Fruit fly (Drosophila melanogaster) whole organism, embryonic: ENCODE measurements around the gene kibra.
A peak's percentile ranks its signal among the peaks of the same experiment; 100 is the strongest.

Experiments used
- Ada2b ChIP-seq: fragments of 200-800 bp; sonication (Bioruptor generic); IDR thresholded peaks from 2 replicates; pipeline ENCODE4 v1.3.6; 2022; ENCODE audit warnings: missing biosample characterization, missing genetic modification characterization
- CG10565 ChIP-seq: fragments of 200-800 bp; sonication (Bioruptor generic); optimal IDR thresholded peaks from 3 replicates; lab custom pipeline; 2016; ENCODE audit warnings: missing biosample characterization, mild to moderate bottlenecking, missing genetic modification characterization
- CG11093 ChIP-seq: fragments of 200-800 bp; sonication (Bioruptor generic); IDR thresholded peaks from 3 replicates; pipeline ENCODE4 v1.3.6; 2022; ENCODE audit warnings: missing biosample characterization, missing genetic modification characterization
- CG11504 ChIP-seq: fragments of 200-800 bp; sonication (Bioruptor generic); optimal IDR thresholded peaks from 3 replicates; lab custom pipeline; 2019; ENCODE audit warnings: missing biosample characterization, mild to moderate bottlenecking, missing genetic modification characterization, moderate library complexity
- CG11560 ChIP-seq: fragments of 200-800 bp; sonication (Bioruptor generic); IDR thresholded peaks from 3 replicates; pipeline ENCODE4 v1.3.6; 2022; ENCODE audit warnings: missing biosample characterization, missing genetic modification characterization
- CG11695 ChIP-seq: fragments of 200-800 bp; sonication (Bioruptor generic); IDR thresholded peaks from 3 replicates; pipeline ENCODE4 v1.3.6; 2022; ENCODE audit warnings: missing biosample characterization, missing genetic modification characterization
- CG12299 ChIP-seq: fragments of 200-800 bp; sonication (Bioruptor generic); optimal IDR thresholded peaks from 2 replicates; lab custom pipeline; 2018; ENCODE audit warnings: missing biosample characterization, mild to moderate bottlenecking, missing genetic modification characterization
- CG12942 ChIP-seq: fragments of 200-800 bp; sonication (Bioruptor generic); optimal IDR thresholded peaks from 3 replicates; lab custom pipeline; 2016; ENCODE audit warnings: missing biosample characterization, missing genetic modification characterization
- CG13624 ChIP-seq: fragments of 200-800 bp; sonication (Bioruptor generic); optimal IDR thresholded peaks from 2 replicates; lab custom pipeline; 2016; ENCODE audit warnings: missing biosample characterization, missing genetic modification characterization
- CG13775 ChIP-seq: fragments of 200-800 bp; sonication (Bioruptor generic); optimal IDR thresholded peaks from 3 replicates; lab custom pipeline; 2017; ENCODE audit warnings: missing biosample characterization, mild to moderate bottlenecking, missing genetic modification characterization
- CG1529 ChIP-seq: fragments of 200-800 bp; sonication (Bioruptor generic); optimal IDR thresholded peaks from 3 replicates; lab custom pipeline; 2018; ENCODE audit warnings: missing biosample characterization, missing genetic modification characterization
- CG17568 ChIP-seq: fragments of 200-800 bp; sonication (Bioruptor generic); optimal IDR thresholded peaks from 2 replicates; lab custom pipeline; 2018; ENCODE audit warnings: missing biosample characterization, mild to moderate bottlenecking, missing genetic modification characterization, moderate library complexity
- CG31441 ChIP-seq: fragments of 200-800 bp; sonication (Bioruptor generic); IDR thresholded peaks from 2 replicates; pipeline ENCODE4 v1.3.6; 2022; ENCODE audit warnings: missing biosample characterization, missing genetic modification characterization
- CG4424 ChIP-seq: fragments of 200-800 bp; sonication (Bioruptor generic); optimal IDR thresholded peaks from 3 replicates; lab custom pipeline; 2016; ENCODE audit warnings: missing biosample characterization, missing genetic modification characterization
- CG4617 ChIP-seq: fragments of 200-800 bp; sonication (Bioruptor generic); optimal IDR thresholded peaks from 3 replicates; lab custom pipeline; 2016; ENCODE audit warnings: missing biosample characterization, missing genetic modification characterization, borderline replicate concordance
- CG5245 ChIP-seq: fragments of 200-800 bp; sonication (Bioruptor generic); optimal IDR thresholded peaks from 3 replicates; lab custom pipeline; 2016; ENCODE audit warnings: missing biosample characterization, missing genetic modification characterization
- CG8290 ChIP-seq, 3 experiments: fragments of 200-800 bp; sonication (Bioruptor generic); optimal IDR thresholded peaks; 2 replicates each; lab custom pipeline; 2016 to 2019; ENCODE audit warnings: missing biosample characterization in 3 of 3, missing genetic modification characterization in 3 of 3, mild to moderate bottlenecking in 2 of 3, moderate library complexity in 1 of 3
- CG8388 ChIP-seq: fragments of 200-800 bp; sonication (Bioruptor generic); optimal IDR thresholded peaks from 2 replicates; lab custom pipeline; 2019; ENCODE audit warnings: missing biosample characterization, mild to moderate bottlenecking, missing genetic modification characterization, moderate library complexity
- Chrac-16 ChIP-seq: fragments of 200-800 bp; sonication (Bioruptor generic); optimal IDR thresholded peaks from 3 replicates; lab custom pipeline; 2016; ENCODE audit warnings: missing biosample characterization, missing genetic modification characterization
- Dek ChIP-seq: fragments of 200-800 bp; sonication (Bioruptor generic); optimal IDR thresholded peaks from 3 replicates; lab custom pipeline; 2019; ENCODE audit warnings: missing biosample characterization, mild to moderate bottlenecking, missing genetic modification characterization, moderate library complexity
- Dp ChIP-seq: fragments of 200-800 bp; sonication (Bioruptor generic); optimal IDR thresholded peaks from 2 replicates; lab custom pipeline; 2018; ENCODE audit warnings: missing biosample characterization, mild to moderate bottlenecking, missing genetic modification characterization, moderate library complexity
- Eip74EF ChIP-seq, 2 experiments: fragments of 200-800 bp in 1 of 2; fragments of >200 bp in 1 of 2; sonication (Bioruptor generic) in 1 of 2; optimal IDR thresholded peaks; 2 replicates each; lab custom pipeline; 2017 to 2019; ENCODE audit warnings: missing biosample characterization in 2 of 2, missing genetic modification characterization in 2 of 2, mild to moderate bottlenecking in 1 of 2, moderate library complexity in 1 of 2
- HLH54F ChIP-seq: fragments of 200-800 bp; sonication (Bioruptor generic); optimal IDR thresholded peaks from 3 replicates; lab custom pipeline; 2016; ENCODE audit warnings: missing biosample characterization, missing genetic modification characterization
- Hmr ChIP-seq: fragments of 200-800 bp; sonication (Bioruptor generic); optimal IDR thresholded peaks from 3 replicates; lab custom pipeline; 2017; ENCODE audit warnings: mild to moderate bottlenecking, missing biosample characterization, missing genetic modification reagents, missing genetic modification characterization
- Lpt ChIP-seq: fragments of >200 bp; optimal IDR thresholded peaks from 2 replicates; lab custom pipeline; 2018; ENCODE audit warnings: missing biosample characterization, missing genetic modification characterization
- NK7.1 ChIP-seq: fragments of 200-800 bp; sonication (Bioruptor generic); optimal IDR thresholded peaks from 3 replicates; lab custom pipeline; 2016; ENCODE audit warnings: missing biosample characterization, missing genetic modification characterization
- Oli ChIP-seq: fragments of 200-800 bp; sonication (Bioruptor generic); optimal IDR thresholded peaks from 2 replicates; lab custom pipeline; 2018; ENCODE audit warnings: missing biosample characterization, mild to moderate bottlenecking, missing genetic modification characterization, moderate library complexity
- Ptx1 ChIP-seq: fragments of 200-800 bp; sonication (Bioruptor generic); IDR thresholded peaks from 2 replicates; pipeline ENCODE4 v1.3.6; 2022; ENCODE audit warnings: missing biosample characterization, missing genetic modification characterization
- Rfx ChIP-seq: fragments of 200-800 bp; sonication (Bioruptor generic); IDR thresholded peaks from 2 replicates; pipeline ENCODE4 v1.3.6; 2022; ENCODE audit warnings: missing biosample characterization, missing genetic modification characterization
- Sin3A ChIP-seq: fragments of >200 bp; optimal IDR thresholded peaks from 2 replicates; lab custom pipeline; 2018
- Trl ChIP-seq, 3 experiments: fragments of >200 bp in 2 of 3; fragments of 200-800 bp in 1 of 3; sonication (Bioruptor generic) in 1 of 3; optimal IDR thresholded peaks; 2 replicates in 1 of 3; 3 replicates in 2 of 3; lab custom pipeline; 2016 to 2017; ENCODE audit warnings: missing biosample characterization in 1 of 3, missing genetic modification characterization in 1 of 3
- disco-r ChIP-seq: fragments of 200-800 bp; sonication (Bioruptor generic); optimal IDR thresholded peaks from 2 replicates; lab custom pipeline; 2016; ENCODE audit warnings: missing biosample characterization, missing genetic modification characterization
- dmrt99B ChIP-seq: fragments of 200-800 bp; sonication (Bioruptor generic); optimal IDR thresholded peaks from 2 replicates; lab custom pipeline; 2018; ENCODE audit warnings: missing biosample characterization, mild to moderate bottlenecking, missing genetic modification characterization, moderate library complexity
- dpn ChIP-seq, 2 experiments: fragments of 200-800 bp; sonication (Bioruptor generic); optimal IDR thresholded peaks; 3 replicates each; lab custom pipeline; 2016; ENCODE audit warnings: missing biosample characterization in 2 of 2, missing genetic modification characterization in 2 of 2
- esg ChIP-seq: fragments of 200-800 bp; sonication (Bioruptor generic); conservative IDR thresholded peaks from 2 replicates; pipeline ENCODE4 v1.3.6; 2022; ENCODE audit warnings: missing biosample characterization, missing genetic modification characterization
- gem ChIP-seq: fragments of 200-800 bp; sonication (Bioruptor generic); optimal IDR thresholded peaks from 2 replicates; lab custom pipeline; 2019; ENCODE audit warnings: missing biosample characterization, mild to moderate bottlenecking, missing genetic modification characterization, moderate library complexity
- hkb ChIP-seq, 2 experiments: fragments of 200-800 bp in 1 of 2; fragments of >200 bp in 1 of 2; sonication (Bioruptor generic) in 1 of 2; IDR thresholded peaks in 1 of 2; optimal IDR thresholded peaks in 1 of 2; 2 replicates each; pipeline versions ENCODE4 v1.3.6 to Lab custom; 2017 to 2022; ENCODE audit warnings: missing biosample characterization in 1 of 2, missing genetic modification characterization in 1 of 2
- ind ChIP-seq: fragments of 200-800 bp; sonication (Bioruptor generic); optimal IDR thresholded peaks from 3 replicates; lab custom pipeline; 2016; ENCODE audit warnings: missing biosample characterization, missing genetic modification characterization
- inv ChIP-seq: fragments of 200-800 bp; sonication (Bioruptor generic); IDR thresholded peaks from 2 replicates; pipeline ENCODE4 v1.3.6; 2022; ENCODE audit warnings: missing biosample characterization, missing genetic modification characterization; ENCODE audit not compliant: partially characterized antibody
- lmd ChIP-seq: fragments of 200-800 bp; sonication (Bioruptor generic); IDR thresholded peaks from 2 replicates; pipeline ENCODE4 v1.3.6; 2022; ENCODE audit warnings: missing biosample characterization, missing genetic modification characterization
- lov ChIP-seq, 2 experiments: fragments of 200-800 bp in 1 of 2; fragments of >200 bp in 1 of 2; sonication (Bioruptor generic) in 1 of 2; IDR thresholded peaks in 1 of 2; optimal IDR thresholded peaks in 1 of 2; 2 replicates in 1 of 2; 3 replicates in 1 of 2; pipeline versions ENCODE4 v1.3.6 to Lab custom; 2017 to 2022; ENCODE audit warnings: missing biosample characterization in 1 of 2, missing genetic modification characterization in 1 of 2
- peb ChIP-seq: fragments of 200-800 bp; sonication (Bioruptor generic); IDR thresholded peaks from 2 replicates; pipeline ENCODE4 v1.3.6; 2022; ENCODE audit warnings: missing biosample characterization, missing genetic modification characterization
- sd ChIP-seq: fragments of 200-800 bp; sonication (Bioruptor generic); optimal IDR thresholded peaks from 3 replicates; lab custom pipeline; 2018; ENCODE audit warnings: missing biosample characterization, mild to moderate bottlenecking, missing genetic modification characterization, moderate library complexity
- sr ChIP-seq: fragments of 200-800 bp; sonication (Bioruptor generic); IDR thresholded peaks from 3 replicates; pipeline ENCODE4 v1.3.6; 2022; ENCODE audit warnings: missing biosample characterization, missing genetic modification characterization
- tna ChIP-seq: fragments of 200-800 bp; sonication (Bioruptor generic); IDR thresholded peaks from 2 replicates; pipeline ENCODE4 v1.3.6; 2022; ENCODE audit warnings: missing biosample characterization, missing genetic modification characterization; ENCODE audit not compliant: partially characterized antibody
- ttk ChIP-seq: fragments of 200-800 bp; sonication (Bioruptor generic); IDR thresholded peaks from 2 replicates; pipeline ENCODE4 v2.1.2; 2022; ENCODE audit warnings: missing biosample characterization, missing genetic modification characterization

The kibra gene

dm6 chr3R:14728713-14729685 lies 4.9 kb upstream of the kibra start (continued):
- TF ChIP-seq ind (GFP tag; lab: Kevin White, UChicago): peak; percentile 47
- peak; percentile 18 for TF ChIP-seq CG5245 (GFP tag; lab: Kevin White, UChicago)
- no peak for TF ChIP-seq CG13624
- no peak for TF ChIP-seq Dek (tag; lab: Kevin White, UChicago)
- TF ChIP-seq CG1529 (GFP tag; lab: Kevin White, UChicago): no peak
- no peak for TF ChIP-seq NK7.1 (GFP tag; lab: Kevin White, UChicago)
- peak; percentile 68 for TF ChIP-seq esg (GFP tag; lab: Robert Waterston, UW)
- TF ChIP-seq inv (GFP tag; lab: Robert Waterston, UW): no peak
- no peak for TF ChIP-seq disco-r (GFP tag; lab: Kevin White, UChicago)
- 0 out of 2 replicates have a peak, but pooled peaks have one; percentile 46 for TF ChIP-seq ttk (GFP tag; lab: Robert Waterston, UW)
- no peak for TF ChIP-seq Trl (optimal IDR thresholded peaks at IDR 0.05; lab: Kevin White, UChicago)
- TF ChIP-seq Trl (GFP tag; optimal IDR thresholded peaks at IDR 0.05; lab: Kevin White, UChicago): no peak
- no peak for TF ChIP-seq peb
- no peak for TF ChIP-seq CG8290 (GFP tag; optimal IDR thresholded peaks at IDR 0.05; lab: Kevin White, UChicago)
- TF ChIP-seq CG8290 (tag; optimal IDR thresholded peaks at IDR 0.05; lab: Kevin White, UChicago): peak in 1 of 2 experiments; percentile 33
- TF ChIP-seq Lpt (GFP tag; lab: Kevin White, UChicago): no peak
- TF ChIP-seq sd: no peak
- TF ChIP-seq lmd (GFP tag; lab: Robert Waterston, UW): peak; percentile 50; the same call in 1 of the 2 replicates
- TF ChIP-seq CG17568 (GFP tag; lab: Kevin White, UChicago): no peak
- peak; percentile 79 for TF ChIP-seq CG11504
- TF ChIP-seq dmrt99B: peak; percentile 76
- no peak for TF ChIP-seq Eip74EF (GFP tag; optimal IDR thresholded peaks at IDR 0.05; lab: Kevin White, UChicago)
- peak; percentile 7 for TF ChIP-seq CG8388 (GFP tag; lab: Kevin White, UChicago)
- TF ChIP-seq HLH54F (GFP tag; lab: Kevin White, UChicago): no peak
- peak; percentile 4 for TF ChIP-seq Chrac-16 (GFP tag; lab: Kevin White, UChicago)
- 0 out of 2 replicates have a peak, but pooled peaks have one; percentile 29 for TF ChIP-seq tna (GFP tag; lab: Robert Waterston, UW)
- TF ChIP-seq Sin3A (lab: Kevin White, UChicago): no peak
- 0 out of 3 replicates have a peak, but pooled peaks have one; percentile 41 for TF ChIP-seq CG11695
- no peak for TF ChIP-seq CG11560
- no peak for TF ChIP-seq lov (optimal IDR thresholded peaks at IDR 0.05; lab: Kevin White, UChicago)
- TF ChIP-seq lov (GFP tag; IDR thresholded peaks at IDR 0.05; lab: Robert Waterston, UW): no peak
- TF ChIP-seq dpn (GFP tag; optimal IDR thresholded peaks at IDR 0.05; lab: Kevin White, UChicago): peak in 1 of 2 experiments; percentile 46
- TF ChIP-seq CG11093 (GFP tag; lab: Robert Waterston, UW): no peak
- peak; percentile 67 for TF ChIP-seq Oli
- TF ChIP-seq CG12299 (tag; lab: Kevin White, UChicago): no peak
- peak; percentile 50 for TF ChIP-seq CG12942
- TF ChIP-seq CG10565: no peak
- peak; percentile 32 for TF ChIP-seq Hmr (GFP tag; lab: Kevin White, UChicago)
- TF ChIP-seq Ptx1 (GFP tag; lab: Robert Waterston, UW): peak; percentile 69
- peak; percentile 72 for TF ChIP-seq gem (tag; lab: Kevin White, UChicago)
- TF ChIP-seq Rfx: no peak
- no peak for TF ChIP-seq Dp (GFP tag; lab: Kevin White, UChicago)
- no peak for TF ChIP-seq sr (GFP tag; lab: Robert Waterston, UW)
- peak; percentile 82 for TF ChIP-seq CG31441
- peak; percentile 37 for TF ChIP-seq CG4424 (GFP tag; lab: Kevin White, UChicago)
- no peak for TF ChIP-seq hkb (optimal IDR thresholded peaks at IDR 0.05; lab: Kevin White, UChicago)
- peak; percentile 62 for TF ChIP-seq hkb (GFP tag; IDR thresholded peaks at IDR 0.05; lab: Robert Waterston, UW)
- peak; percentile 70 for TF ChIP-seq Ada2b (GFP tag; lab: Robert Waterston, UW)
- TF ChIP-seq CG13775 (GFP tag; lab: Kevin White, UChicago): peak; percentile 26
- TF ChIP-seq CG4617 (GFP tag; lab: Kevin White, UChicago): no peak
